Worm (Caenorhabditis elegans): ENCODE results near the gene str-13.

ce11 chrV:2771560-2771959, 44.6 kb upstream of the str-13 start, which contains the start of gene srh-56:
- TF ChIP-seq ama-1 (optimal IDR thresholded peaks at IDR 0.05): no peak
- no peak for TF ChIP-seq ama-1 (GFP tag; optimal IDR thresholded peaks at IDR 0.05)
- no peak for TF ChIP-seq unc-62 (GFP tag; optimal IDR thresholded peaks at IDR 0.05)
- TF ChIP-seq ceh-58 (GFP tag; IDR thresholded peaks at IDR 0.05): no peak
- no peak for TF ChIP-seq nfya-1 (tag; optimal IDR thresholded peaks at IDR 0.05; ENCODE audit: borderline replicate concordance, insufficient read depth)
- TF ChIP-seq B0019.2 (GFP tag; conservative IDR thresholded peaks at IDR 0.05): no peak
- no peak for TF ChIP-seq bed-1 (GFP tag; IDR thresholded peaks at IDR 0.05)
- TF ChIP-seq athp-1 (tag; optimal IDR thresholded peaks at IDR 0.05): no peak
